Fruit fly (Drosophila melanogaster): Measurements from ENCODE around the gene Pli.

Gene Pli

DNA sequence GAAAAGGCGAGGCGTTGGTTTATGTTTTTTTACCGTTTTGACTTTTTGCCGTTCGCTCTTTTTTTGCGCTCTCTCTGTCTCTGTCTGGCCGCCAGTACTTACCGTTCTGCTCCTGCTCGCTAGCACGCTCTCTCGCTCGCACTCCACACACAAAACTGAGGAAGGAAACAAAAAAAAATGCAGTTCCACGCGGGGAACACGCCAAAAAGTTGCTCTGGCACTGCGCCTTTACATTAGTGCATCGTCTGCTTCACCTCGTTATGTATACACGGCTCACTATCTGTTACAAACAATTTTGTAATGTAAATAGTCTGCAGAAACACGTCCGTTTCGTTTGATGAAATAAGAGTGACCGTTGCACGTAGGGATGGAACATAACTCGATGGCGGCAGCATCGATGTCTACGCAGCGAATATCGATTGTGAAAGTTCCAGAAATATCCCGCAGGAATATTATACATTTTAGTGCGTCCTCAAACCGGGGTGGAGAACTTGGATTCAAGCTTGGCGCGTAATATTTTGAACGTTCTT, 70.9 kb downstream of the Pli start, which contains the start of the genes CG33111 and eIF4G2 (continued):
- TF ChIP-seq CG32532 (GFP tag; IDR thresholded peaks at IDR 0.05) = peak; percentile 47
- TF ChIP-seq amos (GFP tag; IDR thresholded peaks at IDR 0.05; ENCODE audit: partially characterized antibody) = peak; percentile 93
- TF ChIP-seq CG2202 (tag; optimal IDR thresholded peaks at IDR 0.05) = peak; percentile 23
- TF ChIP-seq CG9817 (tag; optimal IDR thresholded peaks at IDR 0.05) = peak; percentile 14
- no peak for TF ChIP-seq crp (GFP tag; optimal IDR thresholded peaks at IDR 0.05)
- no peak for TF ChIP-seq tup (GFP tag; optimal IDR thresholded peaks at IDR 0.05)
- TF ChIP-seq CG34224 (GFP tag; IDR thresholded peaks at IDR 0.05; ENCODE audit: partially characterized antibody) = peak; percentile 74
- peak; percentile 54 for TF ChIP-seq Neu2 (GFP tag; optimal IDR thresholded peaks at IDR 0.05; ENCODE audit: borderline replicate concordance)
- peak; percentile 15 for TF ChIP-seq CG7839 (tag; optimal IDR thresholded peaks at IDR 0.05)
- peak; percentile 85 for TF ChIP-seq inv (GFP tag; IDR thresholded peaks at IDR 0.05; ENCODE audit: partially characterized antibody)
- peak; percentile 50 for TF ChIP-seq zfh2 (GFP tag; optimal IDR thresholded peaks at IDR 0.05)
- TF ChIP-seq CG7928 (GFP tag; optimal IDR thresholded peaks at IDR 0.05) = peak; percentile 84
- peak; percentile 28 for TF ChIP-seq CG31365 (tag; optimal IDR thresholded peaks at IDR 0.05)
- TF ChIP-seq CG12071 (GFP tag; optimal IDR thresholded peaks at IDR 0.05) = peak; percentile 18
- peak; percentile 57 for TF ChIP-seq CG15601 (tag; optimal IDR thresholded peaks at IDR 0.05)
- TF ChIP-seq onecut (GFP tag; IDR thresholded peaks at IDR 0.05) = peak; percentile 28; the same call in 1 of the 2 replicates
- peak; percentile 83 for TF ChIP-seq sens (GFP tag)
- TF ChIP-seq dpn (GFP tag; optimal IDR thresholded peaks at IDR 0.05) = peak; percentile 39 to 42
- peak; percentile 29 for TF ChIP-seq CG30403 (GFP tag; optimal IDR thresholded peaks at IDR 0.05)
- TF ChIP-seq Max (GFP tag; optimal IDR thresholded peaks at IDR 0.05) = no peak
- no peak for TF ChIP-seq CG7372 (GFP tag; IDR thresholded peaks at IDR 0.05)
- TF ChIP-seq CG31441 (GFP tag; IDR thresholded peaks at IDR 0.05) = no peak; the same call in 1 of the 2 replicates
- TF ChIP-seq TFAM (GFP tag; optimal IDR thresholded peaks at IDR 0.05) = no peak
- TF ChIP-seq kah (GFP tag; optimal IDR thresholded peaks at IDR 0.05) = no peak
- TF ChIP-seq CG16813 (GFP tag; IDR thresholded peaks at IDR 0.05; ENCODE audit: partially characterized antibody) = peak; percentile 85
- TF ChIP-seq sob (GFP tag; IDR thresholded peaks at IDR 0.05) = 0 out of 2 replicates have a peak, but pooled peaks have one; percentile 13
- TF ChIP-seq odd (GFP tag; optimal IDR thresholded peaks at IDR 0.05) = peak; percentile 37
- TF ChIP-seq kni (GFP tag; optimal IDR thresholded peaks at IDR 0.05) = peak; percentile 55
- peak; percentile 91 for TF ChIP-seq YL-1 (GFP tag; optimal IDR thresholded peaks at IDR 0.05)
- TF ChIP-seq CHES-1-like (GFP tag; optimal IDR thresholded peaks at IDR 0.05) = peak; percentile 62
- peak; percentile 58 for TF ChIP-seq vfl (GFP tag; optimal IDR thresholded peaks at IDR 0.05)
- peak; percentile 47 for TF ChIP-seq tna (GFP tag; IDR thresholded peaks at IDR 0.05; ENCODE audit: partially characterized antibody)
- TF ChIP-seq E2f2 (GFP tag; IDR thresholded peaks at IDR 0.05) = peak; percentile 97
- 0 out of 3 replicates have a peak, but pooled peaks have one; percentile 12 for TF ChIP-seq CG11695 (GFP tag; IDR thresholded peaks at IDR 0.05)
- TF ChIP-seq Myb (GFP tag; optimal IDR thresholded peaks at IDR 0.05) = peak; percentile 77
- no peak for TF ChIP-seq ERR (GFP tag; optimal IDR thresholded peaks at IDR 0.05)
- TF ChIP-seq cato (GFP tag; optimal IDR thresholded peaks at IDR 0.05; ENCODE audit: borderline replicate concordance) = peak; percentile 23
- no peak for TF ChIP-seq croc (GFP tag; conservative IDR thresholded peaks at IDR 0.05)
- no peak for TF ChIP-seq CG14965 (GFP tag; optimal IDR thresholded peaks at IDR 0.05; ENCODE audit: borderline replicate concordance)
- peak; percentile 73 for TF ChIP-seq Hmr (GFP tag; optimal IDR thresholded peaks at IDR 0.05)
- TF ChIP-seq CoRest (tag; optimal IDR thresholded peaks at IDR 0.05) = peak; percentile 62
- TF ChIP-seq CG3726 (GFP tag; IDR thresholded peaks at IDR 0.05) = 0 out of 3 replicates have a peak, but pooled peaks have one; percentile 44
- TF ChIP-seq Side (GFP tag; optimal IDR thresholded peaks at IDR 0.05) = peak; percentile 23
- peak; percentile 60 for TF ChIP-seq CG8924 (tag; optimal IDR thresholded peaks at IDR 0.05)
- TF ChIP-seq CG7963 (GFP tag; IDR thresholded peaks at IDR 0.05; ENCODE audit: partially characterized antibody) = peak; percentile 65; the same call in 2 of the 3 replicates
- TF ChIP-seq grn (GFP tag; optimal IDR thresholded peaks at IDR 0.05) = no peak
- TF ChIP-seq CG14860 (GFP tag; IDR thresholded peaks at IDR 0.05; ENCODE audit: partially characterized antibody) = peak; percentile 69
- TF ChIP-seq Dref (GFP tag; IDR thresholded peaks at IDR 0.05) = peak; percentile 93
- no peak for TF ChIP-seq pros (GFP tag; optimal IDR thresholded peaks at IDR 0.05)

All from whole organism, embryonic.